Fruit fly (Drosophila melanogaster): ENCODE measurements around the gene Gal.

Gene Gal

DNA sequence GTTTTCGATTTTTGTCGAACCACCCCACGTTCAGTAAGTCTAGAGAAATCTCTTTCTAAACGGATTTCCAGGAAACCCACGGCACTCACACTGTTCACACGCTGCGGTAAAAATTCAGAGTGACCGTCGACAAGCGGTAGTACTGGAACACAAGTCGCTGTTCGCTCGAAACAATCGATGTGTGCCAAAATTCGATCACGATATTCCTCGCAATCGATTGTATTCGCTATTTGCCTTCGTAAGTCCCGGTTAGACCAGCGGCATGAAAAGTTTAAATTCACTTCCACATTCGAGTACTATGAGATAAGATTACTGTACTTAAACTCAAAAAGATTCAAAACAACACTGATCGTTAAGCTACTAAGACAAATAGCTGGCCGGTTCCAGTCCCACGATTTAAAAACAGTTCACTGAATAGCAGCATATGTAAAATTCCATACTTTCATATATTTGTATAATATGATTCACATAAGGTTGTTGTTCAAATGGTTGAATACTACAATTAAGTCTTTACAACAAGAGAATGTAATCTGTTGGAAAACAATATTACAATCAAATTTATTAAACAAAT lies 25.7 kb downstream of the Gal start, which contains the start of gene chic (continued):
- TF ChIP-seq Poxn (GFP tag; IDR thresholded peaks at IDR 0.05): no peak
- no peak for TF ChIP-seq CG14860 (GFP tag; IDR thresholded peaks at IDR 0.05; ENCODE audit: partially characterized antibody)
- no peak for TF ChIP-seq gcm2 (GFP tag; optimal IDR thresholded peaks at IDR 0.05)
- no peak for TF ChIP-seq CG43689 (GFP tag; IDR thresholded peaks at IDR 0.05)
- no peak for TF ChIP-seq CG10267 (tag; optimal IDR thresholded peaks at IDR 0.05)
- peak; percentile 10 for TF ChIP-seq Hsf (GFP tag; optimal IDR thresholded peaks at IDR 0.05)
- no peak for TF ChIP-seq otp (GFP tag; IDR thresholded peaks at IDR 0.05)
- TF ChIP-seq GATAe (GFP tag; conservative IDR thresholded peaks at IDR 0.05): no peak
- no peak for TF ChIP-seq CG1529 (GFP tag; optimal IDR thresholded peaks at IDR 0.05)
- TF ChIP-seq CG10654 (GFP tag; optimal IDR thresholded peaks at IDR 0.05): no peak
- no peak for TF ChIP-seq oc (tag; optimal IDR thresholded peaks at IDR 0.05)
- TF ChIP-seq fu2 (GFP tag; optimal IDR thresholded peaks at IDR 0.05): peak; percentile 0
- TF ChIP-seq HmgZ (tag; optimal IDR thresholded peaks at IDR 0.05): peak; percentile 48
- peak; percentile 55 for TF ChIP-seq CG13894 (tag; optimal IDR thresholded peaks at IDR 0.05)
- TF ChIP-seq sima (GFP tag; optimal IDR thresholded peaks at IDR 0.05): no peak
- TF ChIP-seq Deaf1 (tag; optimal IDR thresholded peaks at IDR 0.05): no peak
- TF ChIP-seq p53 (GFP tag; optimal IDR thresholded peaks at IDR 0.05): no peak
- no peak for TF ChIP-seq abd-A (tag; optimal IDR thresholded peaks at IDR 0.05)
- TF ChIP-seq nau (GFP tag; optimal IDR thresholded peaks at IDR 0.05): no peak
- TF ChIP-seq CG14014 (GFP tag; IDR thresholded peaks at IDR 0.05): no peak
- TF ChIP-seq Med (GFP tag): peak; percentile 79
- no peak for TF ChIP-seq CG10209 (GFP tag; optimal IDR thresholded peaks at IDR 0.05)
- no peak for TF ChIP-seq Dip2 (GFP tag; IDR thresholded peaks at IDR 0.05)
- no peak for TF ChIP-seq sim (GFP tag; IDR thresholded peaks at IDR 0.05)
- no peak for TF ChIP-seq inv (GFP tag; IDR thresholded peaks at IDR 0.05; ENCODE audit: partially characterized antibody)
- peak; percentile 8 for TF ChIP-seq Nf-YC (tag; optimal IDR thresholded peaks at IDR 0.05)
- TF ChIP-seq Gsc (GFP tag; IDR thresholded peaks at IDR 0.05): no peak
- no peak for TF ChIP-seq Drgx (GFP tag; IDR thresholded peaks at IDR 0.05)
- no peak for TF ChIP-seq danr (GFP tag; IDR thresholded peaks at IDR 0.05)
- TF ChIP-seq CG12236 (GFP tag; optimal IDR thresholded peaks at IDR 0.05): no peak
- TF ChIP-seq CG12942 (GFP tag; optimal IDR thresholded peaks at IDR 0.05): no peak
- peak; percentile 61 for TF ChIP-seq Jarid2 (GFP tag; optimal IDR thresholded peaks at IDR 0.05)
- TF ChIP-seq CG11504 (tag; optimal IDR thresholded peaks at IDR 0.05): no peak
- TF ChIP-seq disco-r (GFP tag; optimal IDR thresholded peaks at IDR 0.05): no peak
- no peak for TF ChIP-seq CG15269 (tag; optimal IDR thresholded peaks at IDR 0.05)
- TF ChIP-seq Aef1 (GFP tag; IDR thresholded peaks at IDR 0.05): no peak
- TF ChIP-seq CG6272 (GFP tag; IDR thresholded peaks at IDR 0.05): 0 out of 2 replicates have a peak, but pooled peaks have one; percentile 10
- TF ChIP-seq lola (GFP tag; optimal IDR thresholded peaks at IDR 0.05): no peak
- no peak for TF ChIP-seq phol (tag; optimal IDR thresholded peaks at IDR 0.05)
- TF ChIP-seq az2 (GFP tag; optimal IDR thresholded peaks at IDR 0.05): no peak
- TF ChIP-seq sqz (GFP tag; optimal IDR thresholded peaks at IDR 0.05): no peak
- no peak for TF ChIP-seq cg (GFP tag; optimal IDR thresholded peaks at IDR 0.05)
- no peak for TF ChIP-seq CG7987 (GFP tag; optimal IDR thresholded peaks at IDR 0.05)
- no peak for TF ChIP-seq CG13123 (GFP tag; optimal IDR thresholded peaks at IDR 0.05)
- TF ChIP-seq Dek (tag; optimal IDR thresholded peaks at IDR 0.05): no peak
- TF ChIP-seq CG7786 (GFP tag; optimal IDR thresholded peaks at IDR 0.05): peak; percentile 34
- TF ChIP-seq CG2678 (tag; optimal IDR thresholded peaks at IDR 0.05): no peak
- TF ChIP-seq CG1233 (GFP tag; optimal IDR thresholded peaks at IDR 0.05): no peak
- TF ChIP-seq CG32532 (GFP tag; IDR thresholded peaks at IDR 0.05): no peak
- TF ChIP-seq gt (GFP tag; IDR thresholded peaks at IDR 0.05): no peak
- no peak for TF ChIP-seq CG17359 (tag; optimal IDR thresholded peaks at IDR 0.05)

Measured in whole organism, embryonic.